Worm (Caenorhabditis elegans) whole organism, late embryonic: Measurements from ENCODE around the gene trxr-1.

ENCODE experiments used
- K02D7.2 ChIP-seq: sonication (generic microtip); optimal IDR thresholded peaks from 2 replicates; lab custom pipeline; 2017; ENCODE audit warnings: mild to moderate bottlenecking, missing genetic modification characterization, missing compliant biosample characterization
- ama-1 ChIP-seq: fragments of 150-350 bp; optimal IDR thresholded peaks from 2 replicates; lab custom pipeline; 2014
- ceh-30 ChIP-seq: fragments of 150-350 bp; optimal IDR thresholded peaks from 2 replicates; lab custom pipeline; 2014; ENCODE audit warnings: missing biosample characterization, missing genetic modification characterization
- fkh-6 ChIP-seq: sonication (generic microtip); optimal IDR thresholded peaks from 2 replicates; lab custom pipeline; 2016; ENCODE audit warnings: missing genetic modification characterization, missing compliant biosample characterization
- nhr-11 ChIP-seq: fragments of 150-350 bp; optimal IDR thresholded peaks from 2 replicates; lab custom pipeline; 2014; ENCODE audit warnings: missing biosample characterization, missing genetic modification characterization

DNA sequence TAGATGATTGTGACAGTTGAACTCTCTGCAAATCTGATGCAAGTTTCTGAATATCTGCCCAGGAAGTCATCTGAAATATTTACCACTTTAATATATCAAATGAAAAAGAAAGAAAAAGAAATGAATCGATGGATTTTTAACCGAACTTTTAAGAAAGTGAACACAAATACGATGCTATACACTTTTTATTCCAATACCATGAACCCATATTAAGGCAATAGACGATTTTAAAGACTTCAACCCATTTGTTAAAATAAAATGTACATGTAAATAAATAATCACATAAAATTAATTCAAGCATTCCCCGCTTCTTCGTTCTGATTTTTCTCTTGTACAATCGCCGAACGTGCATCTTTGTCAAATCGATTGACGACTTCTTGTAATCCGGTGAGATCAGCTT is 25.0 kb downstream of the trxr-1 start, which contains the start of gene ufl-1:
- TF ChIP-seq nhr-11 (no peak), ama-1 (no peak), ceh-30 (tag; lab: Kevin White, UChicago) (no peak), K02D7.2 (tag; lab: Kevin White, UChicago) (no peak), fkh-6 (tag; lab: Kevin White, UChicago) (no peak)
